Worm (Caenorhabditis elegans): Measurements from ENCODE around the gene C24H12.1.
A peak's percentile ranks its signal among the peaks of the same experiment; 100 is the strongest.

C24H12.1 gene

ce11 chrII:470375-470774 lies 29.2 kb downstream of the C24H12.1 start, which contains the start of gene tomm-22:
tomm-22 (minus strand) TSS chrII:470475.
- no peak for TF ChIP-seq dao-5 (tag; optimal IDR thresholded peaks at IDR 0.05)
- TF ChIP-seq W03F9.2 (tag; optimal IDR thresholded peaks at IDR 0.05), result no peak
- TF ChIP-seq him-1 (tag; optimal IDR thresholded peaks at IDR 0.05), result no peak

- TF ChIP-seq dao-5 (tag; optimal IDR thresholded peaks at IDR 0.05) (no peak), W03F9.2 (tag; optimal IDR thresholded peaks at IDR 0.05) (no peak), him-1 (tag; optimal IDR thresholded peaks at IDR 0.05) (no peak)
Measured at ce11 chrII:473203-473602, 32.0 kb downstream of the C24H12.1 start, which contains the start of gene W07E6.5. W07E6.5 (plus strand) TSS chrII:473503.

- TF ChIP-seq dao-5 (tag; optimal IDR thresholded peaks at IDR 0.05) (no peak), W03F9.2 (tag; optimal IDR thresholded peaks at IDR 0.05) (no peak), him-1 (tag; optimal IDR thresholded peaks at IDR 0.05) (no peak)
Measured at ce11 chrII:475312-475711, 34.1 kb downstream of the C24H12.1 start.

DNA sequence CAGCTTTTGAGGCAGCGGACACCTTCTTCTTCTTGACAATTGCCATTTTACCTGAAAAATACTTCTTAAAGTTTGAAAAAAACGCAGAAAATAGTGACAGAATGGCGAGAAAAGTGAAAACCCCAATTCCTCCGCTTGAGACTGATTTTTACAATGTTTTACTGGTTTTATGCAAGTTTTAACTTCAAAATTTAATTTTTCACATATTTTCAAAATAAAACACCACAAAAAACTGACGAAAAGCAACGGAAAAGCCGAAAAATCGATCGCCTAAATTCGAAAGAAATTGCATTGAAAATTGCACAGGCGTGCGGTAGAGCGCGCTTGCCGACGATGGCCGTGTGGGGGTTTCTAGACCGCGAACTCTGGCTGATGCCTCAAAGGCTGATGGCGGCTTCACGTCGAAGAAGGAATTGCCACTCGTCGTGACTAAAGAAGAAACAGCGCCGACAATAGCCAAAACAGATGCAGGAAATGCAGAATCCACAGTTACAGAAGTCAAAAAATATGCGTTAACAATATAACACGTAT lies 34.8 kb downstream of the C24H12.1 start, which contains the start of gene nsun-1:
TSS of gene nsun-1 (minus strand) at position 51 of the 531 bp plus-strand sequence.
- TF ChIP-seq W03F9.2 (tag; optimal IDR thresholded peaks at IDR 0.05) (peak; percentile 35), dao-5 (tag; optimal IDR thresholded peaks at IDR 0.05) (no peak)

- no peak for TF ChIP-seq him-1 (tag; optimal IDR thresholded peaks at IDR 0.05)
- TF ChIP-seq W03F9.2 (tag; optimal IDR thresholded peaks at IDR 0.05), result peak; percentile 83
- no peak for TF ChIP-seq dao-5 (tag; optimal IDR thresholded peaks at IDR 0.05)
Measured at ce11 chrII:484328-484916, 43.2 kb downstream of the C24H12.1 start, which contains the start of the genes gldi-1 and prp-21. gldi-1 (minus strand) TSS chrII:484378. prp-21 (plus strand) TSS chrII:484866.

All from whole organism, L4/young adult.